Worm (Caenorhabditis elegans): ENCODE measurements around the gene F19H6.4.

F19H6.4 gene

ce11 chrX:12358957-12359356 is 6.5 kb upstream of the F19H6.4 start, which contains the start of gene nspc-14:
nspc-14 (minus strand) TSS chrX:12359057.
- TF ChIP-seq mes-2 (tag; optimal IDR thresholded peaks at IDR 0.05; ENCODE audit: poor library complexity, severe bottlenecking) (no peak), sdz-12 (GFP tag; optimal IDR thresholded peaks at IDR 0.05) (no peak), rbr-2 (tag; optimal IDR thresholded peaks at IDR 0.05) (no peak), hmg-1.1 (GFP tag; IDR thresholded peaks at IDR 0.05) (no peak)

- TF ChIP-seq egl-27 (tag; optimal IDR thresholded peaks at IDR 0.05), result no peak
- TF ChIP-seq madf-9 (GFP tag; conservative IDR thresholded peaks at IDR 0.05), result no peak
These were observed 5.0 kb upstream of the F19H6.4 start, which contains the start of the genes nspc-15 and F19H6.6 for ce11 chrX:12360444-12360843. nspc-15 (plus strand) TSS chrX:12360744. F19H6.6 (plus strand) TSS chrX:12360827.

- peak; percentile 72 for TF ChIP-seq ceh-82 (tag; optimal IDR thresholded peaks at IDR 0.05)
- peak; percentile 99 for TF ChIP-seq hmg-1.1 (GFP tag; IDR thresholded peaks at IDR 0.05)
- TF ChIP-seq gei-8 (GFP tag; optimal IDR thresholded peaks at IDR 0.05), result peak; percentile 75
- peak; percentile 97 for TF ChIP-seq ces-1 (GFP tag; optimal IDR thresholded peaks at IDR 0.05)
- peak; percentile 96 for TF ChIP-seq zip-2 (tag; optimal IDR thresholded peaks at IDR 0.05)
- no peak for TF ChIP-seq F26F4.8 (GFP tag; conservative IDR thresholded peaks at IDR 0.05)
- peak; percentile 93 for TF ChIP-seq hlh-30 (tag; optimal IDR thresholded peaks at IDR 0.05; ENCODE audit: insufficient read depth)
- TF ChIP-seq php-3 (GFP tag; IDR thresholded peaks at IDR 0.05), result peak; percentile 93; the same call in 1 of the 2 replicates
- TF ChIP-seq set-16 (GFP tag; IDR thresholded peaks at IDR 0.05), result no peak
- TF ChIP-seq hif-1 (tag; optimal IDR thresholded peaks at IDR 0.05), result peak; percentile 71 to 85
- TF ChIP-seq lin-15B (tag; optimal IDR thresholded peaks at IDR 0.05), result peak; percentile 13
- peak; percentile 96 for TF ChIP-seq spr-1 (tag; optimal IDR thresholded peaks at IDR 0.05)
- TF ChIP-seq aha-1 (tag), result peak; percentile 99
- TF ChIP-seq nhr-48 (tag; optimal IDR thresholded peaks at IDR 0.05), result peak; percentile 97
- peak; percentile 95 for TF ChIP-seq ztf-7 (tag; optimal IDR thresholded peaks at IDR 0.05)
- TF ChIP-seq egl-27 (tag; optimal IDR thresholded peaks at IDR 0.05), result peak; percentile 69
- TF ChIP-seq T26A8.4 (GFP tag; IDR thresholded peaks at IDR 0.05), result peak; percentile 99
- TF ChIP-seq nhr-10 (tag; optimal IDR thresholded peaks at IDR 0.05), result peak; percentile 98
- peak; percentile 98 for TF ChIP-seq ctbp-1 (GFP tag; IDR thresholded peaks at IDR 0.05)
- no peak for TF ChIP-seq lim-7 (GFP tag; IDR thresholded peaks at IDR 0.05)
- peak; percentile 94 for TF ChIP-seq lir-3 (tag; optimal IDR thresholded peaks at IDR 0.05)
- TF ChIP-seq nhr-102 (tag; optimal IDR thresholded peaks at IDR 0.05), result peak; percentile 99
- TF ChIP-seq zip-11 (GFP tag; IDR thresholded peaks at IDR 0.05), result no peak
- TF ChIP-seq Y75B8A.6 (GFP tag; IDR thresholded peaks at IDR 0.05), result no peak
- TF ChIP-seq F49E8.2 (tag; optimal IDR thresholded peaks at IDR 0.05; ENCODE audit: borderline replicate concordance), result peak; percentile 39
- peak; percentile 90 for TF ChIP-seq zag-1 (tag; optimal IDR thresholded peaks at IDR 0.05)
- peak; percentile 78 for TF ChIP-seq egl-43 (GFP tag; IDR thresholded peaks at IDR 0.05)
- no peak for TF ChIP-seq snpc-1.2 (GFP tag; IDR thresholded peaks at IDR 0.05)
- no peak for TF ChIP-seq sdz-12 (GFP tag; optimal IDR thresholded peaks at IDR 0.05)
- TF ChIP-seq mep-1 (tag; optimal IDR thresholded peaks at IDR 0.05), result peak; percentile 100
- peak; percentile 66 for TF ChIP-seq dpl-1 (GFP tag; optimal IDR thresholded peaks at IDR 0.05)
- peak; percentile 57; the same call in 1 of the 2 replicates for TF ChIP-seq daf-8 (GFP tag; IDR thresholded peaks at IDR 0.05)
- TF ChIP-seq nhr-41 (GFP tag; IDR thresholded peaks at IDR 0.05), result peak; percentile 72; the same call in 1 of the 2 replicates
- TF ChIP-seq Y48G9A.11 (GFP tag; IDR thresholded peaks at IDR 0.05), result no peak
- peak; percentile 90 for TF ChIP-seq nhr-237 (tag; optimal IDR thresholded peaks at IDR 0.05)
- TF ChIP-seq dmd-6 (GFP tag; IDR thresholded peaks at IDR 0.05), result peak; percentile 97
- TF ChIP-seq unc-62 (GFP tag; optimal IDR thresholded peaks at IDR 0.05 in 1 of 2), result peak; percentile 65 to 100
- TF ChIP-seq unc-62 (tag; optimal IDR thresholded peaks at IDR 0.05), result peak; percentile 96
- TF ChIP-seq vab-7 (GFP tag; IDR thresholded peaks at IDR 0.05), result peak; percentile 84; the same call in 1 of the 2 replicates
- TF ChIP-seq lin-13 (GFP tag; optimal IDR thresholded peaks at IDR 0.05), result peak; percentile 96
- TF ChIP-seq pha-4 (GFP tag; IDR thresholded peaks at IDR 0.05), result peak; percentile 96
- peak; percentile 95 for TF ChIP-seq pha-4 (tag; optimal IDR thresholded peaks at IDR 0.05)
- TF ChIP-seq cey-2 (tag; optimal IDR thresholded peaks at IDR 0.05; ENCODE audit: borderline replicate concordance, insufficient read depth), result peak; percentile 86
These were observed 2.5 kb upstream of the F19H6.4 start for ce11 chrX:12362951-12363486.
